Worm (Caenorhabditis elegans) whole organism, L1 larva: ENCODE data around the gene pes-10.

Experiments used
- C16A3.4 ChIP-seq: fragments of 150-350 bp; optimal IDR thresholded peaks from 2 replicates; lab custom pipeline; 2014; ENCODE audit warnings: missing biosample characterization, missing genetic modification characterization
- alr-1 ChIP-seq: fragments of 200-800 bp; sonication (Bioruptor generic); optimal IDR thresholded peaks from 2 replicates; lab custom pipeline; 2018; ENCODE audit warnings: borderline replicate concordance, mild to moderate bottlenecking, missing genetic modification characterization, missing compliant biosample characterization
- aly-2 ChIP-seq: fragments of 150-350 bp; optimal IDR thresholded peaks from 2 replicates; lab custom pipeline; 2014; ENCODE audit warnings: missing biosample characterization, missing genetic modification characterization
- ceh-88 ChIP-seq: fragments of 200-800 bp; sonication (Bioruptor generic); IDR thresholded peaks from 2 replicates; pipeline ENCODE4 v1.3.6; 2022; ENCODE audit warnings: missing genetic modification characterization, missing compliant biosample characterization
- ceh-90 ChIP-seq: sonication (generic microtip); optimal IDR thresholded peaks from 2 replicates; lab custom pipeline; 2016; ENCODE audit warnings: missing genetic modification characterization, missing compliant biosample characterization
- ces-1 ChIP-seq: fragments of 150-350 bp; optimal IDR thresholded peaks from 2 replicates; lab custom pipeline; 2014; ENCODE audit warnings: missing biosample characterization, missing genetic modification reagents, missing genetic modification characterization
- dpl-1 ChIP-seq, 3 experiments: fragments of 150-350 bp in 2 of 3; sonication (generic microtip) in 1 of 3; optimal IDR thresholded peaks; 2 replicates each; lab custom pipeline; 2014 to 2017; ENCODE audit warnings: missing biosample characterization in 3 of 3, missing genetic modification characterization in 3 of 3, missing genetic modification reagents in 3 of 3
- dsc-1 ChIP-seq: sonication (generic microtip); optimal IDR thresholded peaks from 2 replicates; lab custom pipeline; 2016; ENCODE audit warnings: mild to moderate bottlenecking, missing genetic modification characterization, missing compliant biosample characterization
- efl-1 ChIP-seq, 4 experiments: fragments of 150-350 bp; optimal IDR thresholded peaks in 3 of 4; peaks in 1 of 4; 1 replicate in 1 of 4; 2 replicates in 3 of 4; lab custom pipeline; 2014; ENCODE audit warnings: missing biosample characterization in 2 of 4, missing genetic modification characterization in 2 of 4, missing genetic modification reagents in 2 of 4
- egl-13 ChIP-seq: sonication (generic microtip); optimal IDR thresholded peaks from 2 replicates; lab custom pipeline; 2016; ENCODE audit warnings: missing genotype, missing genetic modification reagents, missing genetic modification characterization, missing compliant biosample characterization
- fkh-4 ChIP-seq: sonication (generic microtip); optimal IDR thresholded peaks from 2 replicates; lab custom pipeline; 2016; ENCODE audit warnings: missing compliant biosample characterization, missing genetic modification characterization, borderline replicate concordance
- fkh-8 ChIP-seq: sonication (generic microtip); optimal IDR thresholded peaks from 2 replicates; lab custom pipeline; 2016; ENCODE audit warnings: mild to moderate bottlenecking, missing genetic modification characterization, missing compliant biosample characterization
- fos-1 ChIP-seq: fragments of 150-350 bp; optimal IDR thresholded peaks from 2 replicates; lab custom pipeline; 2014; ENCODE audit warnings: missing biosample characterization, missing genetic modification characterization
- hlh-17 ChIP-seq: fragments of 200-800 bp; sonication (Bioruptor generic); optimal IDR thresholded peaks from 2 replicates; lab custom pipeline; 2018; ENCODE audit warnings: missing genetic modification characterization, mild to moderate bottlenecking, missing compliant biosample characterization, moderate library complexity, borderline replicate concordance
- hlh-4 ChIP-seq: sonication (generic microtip); optimal IDR thresholded peaks from 2 replicates; lab custom pipeline; 2016; ENCODE audit warnings: mild to moderate bottlenecking, missing genetic modification characterization, missing compliant biosample characterization
- hpl-2 ChIP-seq: fragments of 150-350 bp; optimal IDR thresholded peaks from 2 replicates; lab custom pipeline; 2014; ENCODE audit warnings: missing biosample characterization, missing genetic modification reagents, missing genetic modification characterization
- irx-1 ChIP-seq: sonication (generic microtip); optimal IDR thresholded peaks from 2 replicates; lab custom pipeline; 2016; ENCODE audit warnings: missing genetic modification characterization, missing compliant biosample characterization
- isw-1 ChIP-seq: fragments of 200-800 bp; sonication (Bioruptor generic); IDR thresholded peaks from 2 replicates; pipeline ENCODE4 v1.3.6; 2022; ENCODE audit warnings: missing genetic modification characterization, missing compliant biosample characterization
- jun-1 ChIP-seq: fragments of 150-350 bp; optimal IDR thresholded peaks from 2 replicates; lab custom pipeline; 2014; ENCODE audit warnings: missing biosample characterization, missing genetic modification reagents, missing genetic modification characterization
- lin-14 ChIP-seq: fragments of 200-800 bp; sonication (Bioruptor generic); optimal IDR thresholded peaks from 2 replicates; lab custom pipeline; 2018; ENCODE audit warnings: mild to moderate bottlenecking, missing genetic modification characterization, moderate library complexity, missing compliant biosample characterization
- lin-15B ChIP-seq: fragments of 150-350 bp; sonication (generic microtip); optimal IDR thresholded peaks from 3 replicates; lab custom pipeline; 2014; ENCODE audit warnings: missing biosample characterization, missing genetic modification characterization
- lin-39 ChIP-seq: fragments of 150-350 bp; optimal IDR thresholded peaks from 2 replicates; lab custom pipeline; 2014; ENCODE audit warnings: missing biosample characterization, missing genetic modification reagents, missing genetic modification characterization
- lir-3 ChIP-seq: sonication (generic microtip); optimal IDR thresholded peaks from 2 replicates; lab custom pipeline; 2016; ENCODE audit warnings: mild to moderate bottlenecking, missing genetic modification characterization, moderate library complexity, missing compliant biosample characterization; ENCODE audit not compliant: poor library complexity
- lsy-2 ChIP-seq, 2 experiments: fragments of 150-350 bp; optimal IDR thresholded peaks; 2 replicates each; lab custom pipeline; 2014; ENCODE audit warnings: missing biosample characterization in 2 of 2, missing genetic modification characterization in 2 of 2
- nhr-12 ChIP-seq: sonication (generic microtip); optimal IDR thresholded peaks from 2 replicates; lab custom pipeline; 2017; ENCODE audit warnings: missing biosample characterization, missing genetic modification characterization
- nhr-19 ChIP-seq: fragments of 200-800 bp; sonication (Bioruptor generic); conservative IDR thresholded peaks from 2 replicates; pipeline ENCODE4 v1.3.6; 2022; ENCODE audit warnings: missing genetic modification characterization, missing compliant biosample characterization
- nhr-20 ChIP-seq: sonication (generic microtip); optimal IDR thresholded peaks from 2 replicates; lab custom pipeline; 2016; ENCODE audit warnings: mild to moderate bottlenecking, missing genetic modification characterization, missing compliant biosample characterization
- nhr-237 ChIP-seq: fragments of 150-350 bp; optimal IDR thresholded peaks from 2 replicates; lab custom pipeline; 2014; ENCODE audit warnings: missing biosample characterization, missing genetic modification characterization
- nhr-28 ChIP-seq: fragments of 150-350 bp; optimal IDR thresholded peaks from 2 replicates; lab custom pipeline; 2014; ENCODE audit warnings: missing biosample characterization, missing genetic modification characterization
- nhr-47 ChIP-seq: sonication (generic microtip); optimal IDR thresholded peaks from 2 replicates; lab custom pipeline; 2016; ENCODE audit warnings: mild to moderate bottlenecking, missing genetic modification characterization, moderate library complexity, missing compliant biosample characterization
- nhr-71 ChIP-seq: sonication (generic microtip); optimal IDR thresholded peaks from 2 replicates; lab custom pipeline; 2016; ENCODE audit warnings: mild to moderate bottlenecking, missing genetic modification characterization, moderate library complexity, missing compliant biosample characterization
- nhr-76 ChIP-seq: sonication (generic microtip); optimal IDR thresholded peaks from 2 replicates; lab custom pipeline; 2017; ENCODE audit warnings: missing biosample characterization, missing genetic modification characterization
- nhr-84 ChIP-seq: sonication (generic microtip); optimal IDR thresholded peaks from 2 replicates; lab custom pipeline; 2017; ENCODE audit warnings: missing biosample characterization, missing genetic modification characterization
- nhr-85 ChIP-seq: sonication (generic microtip); peaks from one replicate; lab custom pipeline; 2016; ENCODE audit warnings: missing genetic modification characterization, inconsistent platforms, missing compliant biosample characterization
- nhr-90 ChIP-seq: sonication (generic microtip); optimal IDR thresholded peaks from 2 replicates; lab custom pipeline; 2016; ENCODE audit warnings: mild to moderate bottlenecking, missing genetic modification characterization, missing compliant biosample characterization; ENCODE audit not compliant: poor library complexity
- pax-3 ChIP-seq: fragments of 200-800 bp; sonication (Bioruptor generic); optimal IDR thresholded peaks from 2 replicates; lab custom pipeline; 2018; ENCODE audit warnings: mild to moderate bottlenecking, missing genetic modification characterization, moderate library complexity, missing compliant biosample characterization
- rnt-1 ChIP-seq: sonication (generic microtip); optimal IDR thresholded peaks from 2 replicates; lab custom pipeline; 2016; ENCODE audit warnings: mild to moderate bottlenecking, missing genetic modification characterization, moderate library complexity, missing compliant biosample characterization
- skn-1 ChIP-seq: fragments of 150-350 bp; optimal IDR thresholded peaks from 2 replicates; lab custom pipeline; 2014; ENCODE audit warnings: missing biosample characterization, missing genetic modification characterization
- snpc-4 ChIP-seq: fragments of 150-350 bp; optimal IDR thresholded peaks from 2 replicates; lab custom pipeline; 2014; ENCODE audit warnings: missing biosample characterization, missing genetic modification characterization
- snu-23 ChIP-seq: sonication (generic microtip); optimal IDR thresholded peaks from 2 replicates; lab custom pipeline; 2016; ENCODE audit warnings: missing genetic modification characterization, missing compliant biosample characterization
- sup-37 ChIP-seq: fragments of 200-800 bp; sonication (Bioruptor generic); optimal IDR thresholded peaks from 2 replicates; lab custom pipeline; 2018; ENCODE audit warnings: mild to moderate bottlenecking, missing genetic modification characterization, missing compliant biosample characterization
- swsn-7 ChIP-seq: sonication (generic microtip); optimal IDR thresholded peaks from 2 replicates; lab custom pipeline; 2016; ENCODE audit warnings: missing genetic modification characterization, missing compliant biosample characterization
- tbx-2 ChIP-seq: sonication (generic microtip); optimal IDR thresholded peaks from 2 replicates; lab custom pipeline; 2016; ENCODE audit warnings: missing genetic modification characterization, missing compliant biosample characterization
- tlp-1 ChIP-seq: fragments of 150-350 bp; optimal IDR thresholded peaks from 2 replicates; lab custom pipeline; 2014; ENCODE audit warnings: missing biosample characterization, missing genetic modification characterization
- unc-98 ChIP-seq: fragments of 200-800 bp; sonication (Bioruptor generic); IDR thresholded peaks from 2 replicates; pipeline ENCODE4 v1.3.6; 2022; ENCODE audit warnings: missing genetic modification characterization, missing compliant biosample characterization
- vab-15 ChIP-seq: sonication (generic microtip); optimal IDR thresholded peaks from 2 replicates; lab custom pipeline; 2017; ENCODE audit warnings: missing genotype, mild to moderate bottlenecking, missing genetic modification characterization, missing compliant biosample characterization
- xbp-1 ChIP-seq: sonication (generic microtip); optimal IDR thresholded peaks from 2 replicates; lab custom pipeline; 2016; ENCODE audit warnings: missing genetic modification characterization, missing compliant biosample characterization
- zag-1 ChIP-seq: fragments of 150-350 bp; optimal IDR thresholded peaks from 2 replicates; lab custom pipeline; 2014; ENCODE audit warnings: missing biosample characterization, missing genetic modification characterization
- ztf-11 ChIP-seq, 2 experiments: sonication (generic microtip); optimal IDR thresholded peaks; 2 replicates each; lab custom pipeline; 2016 to 2017; ENCODE audit warnings: missing genetic modification characterization in 2 of 2, missing biosample characterization in 1 of 2, missing compliant biosample characterization in 1 of 2

Gene pes-10

DNA sequence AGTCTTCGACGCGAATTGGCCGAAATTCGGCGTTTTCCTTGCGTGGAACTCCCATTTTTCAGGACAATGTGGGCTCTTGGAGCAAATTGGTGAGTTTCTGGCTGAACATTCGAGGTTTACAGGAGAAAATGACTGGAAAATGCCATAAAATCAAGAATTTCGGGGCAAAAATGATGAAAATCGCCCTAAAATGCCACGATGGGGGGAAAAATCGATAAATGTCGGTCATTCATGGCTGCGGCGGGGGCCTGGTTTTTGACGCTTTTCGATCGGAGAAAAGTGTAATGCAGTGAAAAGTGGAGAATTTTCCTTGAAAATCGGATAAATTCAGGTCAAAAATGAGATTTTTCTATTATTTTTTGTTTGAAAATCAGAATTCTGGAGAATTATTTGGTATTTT is 42.5 kb downstream of the pes-10 start, which contains the start of the genes Y46G5A.18 and Y46G5A.47:
TSS of gene Y46G5A.18 (minus strand) at position 101 of the 400 bp plus-strand sequence.
TSS of gene Y46G5A.47 (minus strand) at position 146 of the 400 bp plus-strand sequence.
- TF ChIP-seq ces-1 (GFP tag; lab: Kevin White, UChicago), result no peak
- TF ChIP-seq lin-14 (GFP tag; lab: Kevin White, UChicago), result no peak

DNA sequence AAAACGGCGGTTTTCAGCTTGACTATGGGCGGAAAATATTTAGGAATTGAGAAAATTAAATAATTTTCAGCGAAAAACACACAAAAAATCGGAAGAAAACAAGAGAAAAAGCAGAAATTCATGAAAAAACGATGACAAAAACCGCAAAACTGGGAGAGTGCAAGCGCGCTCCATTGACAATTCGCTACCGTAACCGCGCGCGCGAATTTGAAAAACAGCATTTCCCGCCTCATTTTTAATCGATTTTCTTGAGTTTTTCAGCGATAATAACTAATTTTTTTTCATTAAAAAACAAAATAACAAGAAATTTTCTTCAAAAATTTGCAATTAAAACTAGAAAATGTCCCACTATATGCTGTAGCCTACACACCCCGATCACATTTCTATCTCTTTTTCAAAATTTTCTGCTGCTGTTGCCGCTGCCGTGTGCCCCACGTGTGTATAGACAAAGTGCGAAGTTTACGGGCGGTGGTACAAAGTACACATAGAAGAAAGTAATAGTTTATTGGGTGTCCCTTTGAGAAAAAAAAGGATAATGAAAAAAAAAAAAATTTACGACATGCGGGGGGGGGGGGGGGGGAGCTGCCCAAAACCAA is 47.6 kb downstream of the pes-10 start:
- peak; percentile 3 for TF ChIP-seq swsn-7 (tag; lab: Kevin White, UChicago)
- no peak for TF ChIP-seq hpl-2 (GFP tag; lab: Kevin White, UChicago)
- no peak for TF ChIP-seq fos-1 (tag; lab: Kevin White, UChicago)
- no peak for TF ChIP-seq lin-39 (tag; lab: Kevin White, UChicago)
- TF ChIP-seq lsy-2 (tag; optimal IDR thresholded peaks at IDR 0.05; lab: Kevin White, UChicago), result peak; percentile 82 to 85
- peak; percentile 6 for TF ChIP-seq nhr-90
- TF ChIP-seq ztf-11 (tag; optimal IDR thresholded peaks at IDR 0.05; lab: Kevin White, UChicago), result no peak
- no peak for TF ChIP-seq fkh-4 (tag; lab: Kevin White, UChicago)
- TF ChIP-seq nhr-19, result peak; percentile 57
- no peak for TF ChIP-seq alr-1 (tag; lab: Kevin White, UChicago)
- TF ChIP-seq efl-1 (optimal IDR thresholded peaks at IDR 0.05; lab: Kevin White, UChicago), result peak; percentile 46 to 86
- TF ChIP-seq efl-1 (GFP tag; optimal IDR thresholded peaks at IDR 0.05 in 1 of 2; lab: Kevin White, UChicago), result peak; percentile 70 to 71
- no peak for TF ChIP-seq fkh-8 (tag; lab: Kevin White, UChicago)
- peak; percentile 63 for TF ChIP-seq tbx-2 (tag; lab: Kevin White, UChicago)
- no peak for TF ChIP-seq ces-1 (GFP tag; lab: Kevin White, UChicago)
- TF ChIP-seq xbp-1 (tag; lab: Kevin White, UChicago), result no peak
- no peak for TF ChIP-seq dsc-1 (tag; lab: Kevin White, UChicago)
- no peak for TF ChIP-seq hlh-4 (tag; lab: Kevin White, UChicago)
- TF ChIP-seq zag-1 (tag; lab: Kevin White, UChicago), result no peak
- TF ChIP-seq irx-1 (tag; lab: Kevin White, UChicago), result peak; percentile 51
- TF ChIP-seq nhr-71 (tag; lab: Kevin White, UChicago), result peak; percentile 68
- TF ChIP-seq jun-1 (tag; lab: Kevin White, UChicago), result no peak
- TF ChIP-seq egl-13 (tag; lab: Kevin White, UChicago), result no peak
- no peak for TF ChIP-seq nhr-28 (tag; lab: Kevin White, UChicago)
- no peak for TF ChIP-seq lin-15B (tag; lab: Kevin White, UChicago)
- peak; percentile 61 for TF ChIP-seq snu-23 (GFP tag; lab: Kevin White, UChicago)
- TF ChIP-seq isw-1, result no peak
- no peak for TF ChIP-seq nhr-12 (tag; lab: Kevin White, UChicago)
- peak; percentile 83 for TF ChIP-seq nhr-20 (tag; lab: Kevin White, UChicago)
- no peak for TF ChIP-seq sup-37 (GFP tag; lab: Kevin White, UChicago)
- no peak for TF ChIP-seq ceh-88 (GFP tag; lab: Robert Waterston, UW)
- no peak for TF ChIP-seq tlp-1 (tag; lab: Kevin White, UChicago)
- no peak for TF ChIP-seq nhr-237 (tag; lab: Kevin White, UChicago)
- TF ChIP-seq lin-14 (GFP tag; lab: Kevin White, UChicago), result peak; percentile 76
- TF ChIP-seq nhr-76 (tag; lab: Kevin White, UChicago), result no peak
- TF ChIP-seq dpl-1 (GFP tag; optimal IDR thresholded peaks at IDR 0.05; lab: Kevin White, UChicago), result peak; percentile 38 to 74 (median 53)
- no peak for TF ChIP-seq skn-1 (tag; lab: Kevin White, UChicago)
- no peak for TF ChIP-seq snpc-4 (tag; lab: Kevin White, UChicago)
- TF ChIP-seq pax-3 (tag; lab: Kevin White, UChicago), result no peak
- no peak for TF ChIP-seq rnt-1
- no peak for TF ChIP-seq unc-98 (GFP tag; lab: Robert Waterston, UW)
- peak; percentile 37 for TF ChIP-seq nhr-47 (tag; lab: Kevin White, UChicago)
- no peak for TF ChIP-seq vab-15 (tag; lab: Kevin White, UChicago)
- no peak for TF ChIP-seq nhr-84 (tag; lab: Kevin White, UChicago)
- TF ChIP-seq lir-3 (tag; lab: Kevin White, UChicago), result no peak
- no peak for TF ChIP-seq hlh-17 (GFP tag; lab: Kevin White, UChicago)
- no peak for TF ChIP-seq C16A3.4 (tag; lab: Kevin White, UChicago)
- TF ChIP-seq ceh-90 (tag; lab: Kevin White, UChicago), result no peak
- TF ChIP-seq nhr-85, result peak; percentile 45
- no peak for TF ChIP-seq aly-2 (tag; lab: Kevin White, UChicago)
